Worm (Caenorhabditis elegans): Measurements from ENCODE around the gene gfrp-1.
A peak's percentile ranks its signal among the peaks of the same experiment; 100 is the strongest.

Gene gfrp-1

DNA sequence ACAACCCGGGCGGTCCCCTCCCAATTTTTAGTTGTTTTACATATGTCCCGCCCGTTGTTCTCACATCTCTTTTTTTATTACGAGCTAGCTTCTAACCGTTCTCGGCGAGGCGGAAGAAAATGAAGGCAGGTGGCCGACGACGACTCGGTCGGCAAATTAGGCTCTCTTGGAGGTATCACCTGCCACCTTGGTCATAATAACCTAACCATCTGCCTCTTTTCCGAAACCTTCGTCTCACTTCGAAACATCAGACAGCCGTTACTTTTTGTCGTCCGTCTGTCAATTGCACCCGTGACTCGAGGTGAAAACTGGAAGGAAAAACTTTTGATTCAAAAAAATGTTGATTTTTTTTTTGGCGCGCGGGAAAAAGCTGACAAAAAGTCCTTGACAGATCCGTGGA lies 25.9 kb upstream of the gfrp-1 start:
- TF ChIP-seq elt-4 (tag; optimal IDR thresholded peaks at IDR 0.05) (no peak), C08G9.2 (tag; optimal IDR thresholded peaks at IDR 0.05) (no peak), ahr-1 (tag; optimal IDR thresholded peaks at IDR 0.05) (no peak), tbx-2 (tag; optimal IDR thresholded peaks at IDR 0.05) (no peak), ceh-31 (tag; optimal IDR thresholded peaks at IDR 0.05) (peak; percentile 29), lin-11 (tag; optimal IDR thresholded peaks at IDR 0.05) (no peak)

DNA sequence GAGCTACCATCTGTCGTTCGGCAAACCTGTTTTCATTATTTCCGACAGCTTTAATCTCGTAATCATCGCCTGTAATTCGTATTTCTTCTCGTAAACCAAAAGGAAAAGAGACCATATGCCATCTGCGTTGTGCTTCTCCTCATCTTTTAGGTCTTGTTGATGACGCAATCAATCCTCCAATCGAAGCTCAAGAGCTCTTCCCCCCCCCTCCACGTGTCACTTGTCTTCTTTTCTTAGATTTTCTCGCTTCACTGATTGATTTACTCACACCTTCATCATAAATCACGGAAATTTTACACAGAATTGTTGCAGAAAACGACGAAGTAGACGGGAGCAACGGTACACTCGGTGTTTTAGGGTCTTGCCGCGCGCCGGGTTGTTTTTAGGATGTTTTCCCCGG lies 24.7 kb upstream of the gfrp-1 start, which contains the start of gene tcl-2:
Gene tcl-2 (plus strand): TSS at position 388 of the 400 bp plus-strand sequence.
- TF ChIP-seq unc-55 (GFP tag; optimal IDR thresholded peaks at IDR 0.05) (peak; percentile 18), pha-2 (tag; optimal IDR thresholded peaks at IDR 0.05) (no peak), ceh-6 (GFP tag; optimal IDR thresholded peaks at IDR 0.05) (no peak)

DNA sequence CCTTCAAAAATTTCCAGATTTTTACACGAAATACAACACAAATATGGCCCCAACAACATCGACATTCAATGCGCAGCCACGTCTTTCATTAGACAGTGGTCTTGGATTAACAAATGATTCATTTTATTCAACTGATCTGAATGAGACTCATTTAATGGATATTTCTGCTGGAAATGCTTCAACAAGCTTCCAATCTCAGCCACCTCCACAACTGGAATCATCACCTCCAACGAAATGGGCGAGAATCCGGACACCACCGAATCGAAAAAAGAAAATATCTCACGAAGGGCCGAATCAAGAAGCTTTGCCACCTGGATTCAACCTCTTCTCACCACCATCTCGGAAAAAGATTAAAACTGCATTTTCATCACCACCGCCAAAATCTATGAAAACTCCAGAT lies 23.7 kb upstream of the gfrp-1 start:
- TF ChIP-seq nfya-1 (tag; optimal IDR thresholded peaks at IDR 0.05) = no peak

DNA sequence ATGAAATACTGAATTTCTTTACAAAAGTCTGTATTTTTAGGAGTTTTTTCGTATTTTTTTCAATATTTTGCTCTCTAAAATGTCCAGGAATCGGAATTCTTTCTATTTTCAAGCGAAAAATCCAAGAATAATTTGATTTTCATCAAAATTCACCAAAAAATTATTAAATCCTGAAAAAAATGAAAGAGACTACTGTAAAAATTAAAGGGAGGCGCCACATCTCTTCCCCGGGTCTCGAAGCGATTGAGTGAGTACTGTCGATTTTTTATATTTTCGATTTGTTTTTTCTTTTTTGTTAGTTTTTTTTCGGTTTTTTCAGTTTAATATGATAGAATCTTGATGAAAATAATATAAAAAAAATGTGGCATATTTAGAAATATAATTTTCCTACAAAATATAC lies 19.9 kb upstream of the gfrp-1 start:
- TF ChIP-seq odd-2 (tag; optimal IDR thresholded peaks at IDR 0.05) = no peak
- TF ChIP-seq sdc-2 (tag; optimal IDR thresholded peaks at IDR 0.05) = no peak

DNA sequence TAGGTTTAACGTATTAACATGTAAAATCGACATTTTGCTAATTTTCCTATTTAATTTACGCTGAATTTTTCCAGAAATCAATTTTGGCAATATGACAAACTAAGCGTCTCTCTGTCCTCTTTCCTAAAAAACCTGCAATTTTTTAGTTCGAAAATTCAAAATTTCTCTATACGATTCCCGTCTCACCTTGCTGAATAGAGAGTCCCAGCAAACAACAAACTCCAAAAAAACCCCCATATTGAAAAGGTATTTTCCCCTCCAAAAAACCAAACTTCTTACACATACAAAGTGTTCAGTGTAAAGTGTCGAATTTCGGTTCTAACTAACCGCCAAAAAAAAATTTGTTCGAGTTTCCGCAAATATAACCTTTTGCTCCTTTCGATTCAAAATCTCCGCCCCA lies 19.2 kb upstream of the gfrp-1 start, which contains the start of gene pnc-1:
Gene pnc-1 (plus strand): TSS at position 301 of the 400 bp plus-strand sequence.
- TF ChIP-seq fax-1 (tag; optimal IDR thresholded peaks at IDR 0.05) (no peak), sox-4 (tag; optimal IDR thresholded peaks at IDR 0.05) (no peak), rnt-1 (tag; optimal IDR thresholded peaks at IDR 0.05) (no peak), odd-2 (tag; optimal IDR thresholded peaks at IDR 0.05) (no peak), hlh-6 (tag; optimal IDR thresholded peaks at IDR 0.05) (no peak)

DNA sequence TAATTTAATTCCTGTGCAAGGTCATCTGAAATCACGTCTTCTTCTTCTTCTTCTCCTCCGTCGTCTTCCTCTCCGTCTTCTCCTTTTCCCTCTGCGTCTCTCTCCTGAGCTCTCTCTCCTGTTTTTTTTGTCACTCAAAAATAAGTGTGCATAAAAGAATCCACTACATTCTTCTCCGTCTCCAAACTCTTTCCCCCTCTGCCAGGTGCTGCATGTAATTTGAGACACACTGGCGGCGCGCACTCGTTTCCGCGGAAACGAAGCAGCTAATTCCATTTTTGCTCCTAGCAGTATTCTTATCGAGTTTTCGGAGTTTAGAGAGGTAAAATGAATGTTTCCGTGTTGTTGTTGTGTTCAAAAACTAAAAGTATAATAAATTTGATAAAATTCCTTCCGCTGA lies 17.3 kb upstream of the gfrp-1 start:
- peak; percentile 22 for TF ChIP-seq tbx-2 (tag; optimal IDR thresholded peaks at IDR 0.05)
- TF ChIP-seq ztf-16 (tag; optimal IDR thresholded peaks at IDR 0.05) = no peak
- no peak for TF ChIP-seq ceh-48 (tag; optimal IDR thresholded peaks at IDR 0.05)
- TF ChIP-seq ceh-24 (tag; optimal IDR thresholded peaks at IDR 0.05) = no peak
- peak; percentile 49 for TF ChIP-seq ceh-19 (GFP tag; optimal IDR thresholded peaks at IDR 0.05)
- TF ChIP-seq mec-3 (tag; optimal IDR thresholded peaks at IDR 0.05; ENCODE audit: borderline replicate concordance) = no peak
- TF ChIP-seq hlh-15 (tag; optimal IDR thresholded peaks at IDR 0.05) = no peak
- TF ChIP-seq pat-9 (tag; optimal IDR thresholded peaks at IDR 0.05) = no peak
- TF ChIP-seq fkh-10 (GFP tag; optimal IDR thresholded peaks at IDR 0.05) = no peak
- TF ChIP-seq F13H6.1 (tag; optimal IDR thresholded peaks at IDR 0.05) = no peak
- peak; percentile 7 for TF ChIP-seq nfya-1 (tag; optimal IDR thresholded peaks at IDR 0.05)
- no peak for TF ChIP-seq gmeb-2 (tag; optimal IDR thresholded peaks at IDR 0.05)
- TF ChIP-seq npax-4 (tag; optimal IDR thresholded peaks at IDR 0.05) = no peak
- no peak for TF ChIP-seq odd-2 (tag; optimal IDR thresholded peaks at IDR 0.05)
- no peak for TF ChIP-seq ceh-31 (tag; optimal IDR thresholded peaks at IDR 0.05)
- TF ChIP-seq ceh-34 (tag; optimal IDR thresholded peaks at IDR 0.05) = peak; percentile 97
- no peak for TF ChIP-seq ceh-45 (GFP tag; IDR thresholded peaks at IDR 0.05)
- no peak for TF ChIP-seq ref-2 (tag; optimal IDR thresholded peaks at IDR 0.05)
- no peak for TF ChIP-seq Y22D7AL.16 (tag; optimal IDR thresholded peaks at IDR 0.05)
- no peak for TF ChIP-seq dmd-4 (tag; optimal IDR thresholded peaks at IDR 0.05; ENCODE audit: borderline replicate concordance)
- no peak for TF ChIP-seq elt-4 (tag; optimal IDR thresholded peaks at IDR 0.05)
- TF ChIP-seq sox-4 (tag; optimal IDR thresholded peaks at IDR 0.05) = no peak
- no peak for TF ChIP-seq zip-5 (tag; optimal IDR thresholded peaks at IDR 0.05)
- TF ChIP-seq tbx-7 (tag; optimal IDR thresholded peaks at IDR 0.05) = no peak
- TF ChIP-seq ceh-22 (tag; optimal IDR thresholded peaks at IDR 0.05) = no peak
- TF ChIP-seq che-1 (tag; optimal IDR thresholded peaks at IDR 0.05) = no peak
- TF ChIP-seq T23F11.4 (GFP tag; optimal IDR thresholded peaks at IDR 0.05) = no peak
- TF ChIP-seq pax-1 (tag; optimal IDR thresholded peaks at IDR 0.05) = no peak
- TF ChIP-seq nhr-232 (tag; optimal IDR thresholded peaks at IDR 0.05) = no peak
- TF ChIP-seq unc-55 (GFP tag; optimal IDR thresholded peaks at IDR 0.05) = no peak
- TF ChIP-seq pqm-1 (tag; optimal IDR thresholded peaks at IDR 0.05) = no peak
- TF ChIP-seq K02D7.2 (tag; optimal IDR thresholded peaks at IDR 0.05) = no peak
- no peak for TF ChIP-seq K09A11.1 (tag; optimal IDR thresholded peaks at IDR 0.05; ENCODE audit: insufficient read depth)
- TF ChIP-seq ceh-14 (tag; optimal IDR thresholded peaks at IDR 0.05) = peak; percentile 18
